Worm (Caenorhabditis elegans): Measurements from ENCODE around the gene lact-3.

Gene lact-3

ce11 chrII:10657632-10658108 lies at the start of gene lact-3:
Gene lact-3 (minus strand): TSS chrII:10657682.
- TF ChIP-seq unc-62 (GFP tag; optimal IDR thresholded peaks at IDR 0.05): no peak

DNA sequence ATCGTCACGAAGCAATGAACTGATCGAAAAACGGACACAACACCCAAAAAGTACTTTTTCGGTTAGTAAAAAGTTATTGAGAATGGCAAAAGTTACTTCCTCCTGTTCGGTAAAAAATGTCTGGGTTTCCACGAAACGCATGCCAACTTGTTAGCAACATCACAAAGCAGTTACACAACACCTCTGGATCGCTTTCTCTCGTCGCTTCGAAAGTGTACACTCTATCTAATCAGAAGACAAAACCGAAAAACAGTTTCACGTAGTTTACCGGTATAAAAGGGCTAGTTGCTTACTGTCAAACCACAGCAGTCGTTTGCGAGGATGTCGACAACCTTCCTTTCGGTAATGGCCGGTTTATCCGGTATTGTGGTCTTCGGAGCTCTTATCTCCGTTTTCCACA lies 49.4 kb upstream of the lact-3 start, which contains the start of gene col-80:
TSS of gene col-80 (plus strand) at position 301 of the 400 bp plus-strand sequence.
- no peak for TF ChIP-seq unc-62 (GFP tag; optimal IDR thresholded peaks at IDR 0.05)

- no peak for TF ChIP-seq unc-62 (GFP tag; optimal IDR thresholded peaks at IDR 0.05)
Measured at ce11 chrII:10706038-10706437, 48.6 kb upstream of the lact-3 start.

ce11 chrII:10705347-10705996 lies 48.0 kb upstream of the lact-3 start:
- no peak for TF ChIP-seq unc-62 (GFP tag; optimal IDR thresholded peaks at IDR 0.05)

ce11 chrII:10704575-10705170 lies 47.2 kb upstream of the lact-3 start, which contains the start of gene col-39:
Gene col-39 (plus strand): TSS chrII:10704916.
- TF ChIP-seq unc-62 (GFP tag; optimal IDR thresholded peaks at IDR 0.05): no peak

- no peak for TF ChIP-seq unc-62 (GFP tag; optimal IDR thresholded peaks at IDR 0.05)
Measured at ce11 chrII:10703594-10704384, 46.3 kb upstream of the lact-3 start, which contains the start of gene col-79. Gene col-79 (plus strand): TSS chrII:10703613.

- no peak for TF ChIP-seq unc-62 (GFP tag; optimal IDR thresholded peaks at IDR 0.05)
Measured at ce11 chrII:10696060-10696459, 38.6 kb upstream of the lact-3 start.

ce11 chrII:10694713-10695112 lies 37.2 kb upstream of the lact-3 start, which contains the start of gene lgc-57:
Gene lgc-57 (plus strand): TSS chrII:10695013.
- TF ChIP-seq unc-62 (GFP tag; optimal IDR thresholded peaks at IDR 0.05): no peak

ce11 chrII:10693655-10694054 lies 36.2 kb upstream of the lact-3 start, which contains the start of gene gbh-1:
Gene gbh-1 (minus strand): TSS chrII:10693803.
- no peak for TF ChIP-seq unc-62 (GFP tag; optimal IDR thresholded peaks at IDR 0.05)

ce11 chrII:10684954-10685353 lies 27.5 kb upstream of the lact-3 start:
- no peak for TF ChIP-seq unc-62 (GFP tag; optimal IDR thresholded peaks at IDR 0.05)

DNA sequence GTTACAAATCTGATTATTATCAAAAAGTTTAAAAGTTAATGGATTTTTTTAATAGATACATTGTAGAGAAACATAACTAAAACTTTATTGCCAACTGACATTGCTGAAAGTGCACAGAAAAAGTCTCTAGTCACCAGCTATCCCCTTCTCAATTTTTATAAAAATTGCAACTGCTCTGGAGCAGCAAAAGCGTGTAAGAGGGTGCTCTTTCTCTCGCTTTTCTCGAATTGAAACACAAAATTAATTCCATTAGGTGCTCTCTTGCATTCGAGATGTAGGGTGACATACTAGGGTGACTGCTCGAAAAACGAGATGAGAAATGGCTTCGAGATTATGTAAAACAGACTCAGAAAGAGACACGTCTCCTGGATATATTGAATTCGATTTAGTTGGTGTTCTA lies 23.1 kb upstream of the lact-3 start:
- no peak for TF ChIP-seq unc-62 (GFP tag; optimal IDR thresholded peaks at IDR 0.05)

ce11 chrII:10680130-10680529 lies 22.6 kb upstream of the lact-3 start:
- no peak for TF ChIP-seq unc-62 (GFP tag; optimal IDR thresholded peaks at IDR 0.05)

DNA sequence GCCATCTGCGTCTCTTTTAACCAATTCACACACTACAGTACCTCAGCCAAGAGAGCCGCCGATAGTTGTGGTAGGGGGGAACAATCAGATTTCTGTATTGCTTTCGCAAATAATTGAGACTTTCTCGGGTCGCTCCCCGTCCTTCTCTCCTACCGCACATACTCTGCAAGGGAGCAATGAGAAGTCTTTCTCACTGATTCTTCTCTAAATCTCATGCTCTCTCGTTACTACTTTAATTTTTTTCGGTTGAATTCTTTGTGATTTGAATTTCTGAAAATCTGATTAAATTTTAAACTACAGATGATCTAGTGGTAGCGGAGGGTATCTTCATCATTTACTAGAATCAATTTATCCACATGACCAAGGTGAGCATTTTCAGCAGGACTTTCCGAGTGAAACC lies 17.8 kb upstream of the lact-3 start, which contains the start of gene ptb-1:
TSS of gene ptb-1 (plus strand) at position 301 of the 400 bp plus-strand sequence.
- no peak for TF ChIP-seq unc-62 (GFP tag; optimal IDR thresholded peaks at IDR 0.05)

DNA sequence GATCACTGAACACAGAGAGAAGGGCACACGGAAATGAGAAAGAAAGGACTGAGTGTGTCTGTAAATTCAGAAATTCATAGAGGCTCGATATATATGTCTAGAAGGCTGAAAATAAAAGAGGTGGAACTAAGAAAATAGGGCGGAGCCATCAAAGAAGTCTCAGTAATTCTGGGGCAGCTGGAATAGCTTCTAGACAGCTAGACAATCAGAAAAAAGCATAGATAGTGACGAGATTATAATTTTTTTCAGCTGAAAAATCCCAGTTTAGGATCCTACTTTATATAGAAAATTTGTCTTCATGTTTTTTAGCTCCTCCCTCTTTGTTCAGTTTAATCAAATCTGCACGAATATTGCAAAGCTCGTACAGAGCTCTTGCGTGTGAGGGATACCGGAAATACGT lies 7.5 kb upstream of the lact-3 start, which contains the start of gene D2089.3:
TSS of gene D2089.3 (minus strand) at position 101 of the 400 bp plus-strand sequence.
- no peak for TF ChIP-seq unc-62 (GFP tag; optimal IDR thresholded peaks at IDR 0.05)

ce11 chrII:10662698-10663097 lies 5.2 kb upstream of the lact-3 start, which contains the start of gene D2089.8:
Gene D2089.8 (minus strand): TSS chrII:10662781.
- no peak for TF ChIP-seq unc-62 (GFP tag; optimal IDR thresholded peaks at IDR 0.05)

ce11 chrII:10662279-10662678 lies 4.8 kb upstream of the lact-3 start:
- no peak for TF ChIP-seq unc-62 (GFP tag; optimal IDR thresholded peaks at IDR 0.05)

Data from whole organism, dauer.